Worm (Caenorhabditis elegans) whole organism, midembryonic: ENCODE measurements around the gene ctsa-1.2.

ENCODE experiments used
- cog-1 ChIP-seq: sonication (generic microtip); optimal IDR thresholded peaks from 2 replicates; lab custom pipeline; 2016; ENCODE audit warnings: missing genetic modification characterization, missing compliant biosample characterization
- med-1 ChIP-seq: sonication (generic microtip); optimal IDR thresholded peaks from 2 replicates; lab custom pipeline; 2017; ENCODE audit warnings: missing genetic modification characterization, mild to moderate bottlenecking, missing compliant biosample characterization, antibody characterized with exemption, missing genetic modification reagents; ENCODE audit not compliant: insufficient read depth
- ref-1 ChIP-seq: fragments of 200-800 bp; sonication (Bioruptor generic); conservative IDR thresholded peaks from 2 replicates; pipeline ENCODE4 v1.3.6; 2022; ENCODE audit warnings: missing genetic modification reagents, missing genetic modification characterization, missing compliant biosample characterization
- tab-1 ChIP-seq: fragments of 200-800 bp; sonication (Bioruptor generic); IDR thresholded peaks from 2 replicates; pipeline ENCODE4 v1.3.6; 2022; ENCODE audit warnings: missing genetic modification characterization, missing compliant biosample characterization
- ztf-29 ChIP-seq: fragments of 200-800 bp; sonication (Bioruptor generic); IDR thresholded peaks from 2 replicates; pipeline ENCODE4 v1.3.6; 2022; ENCODE audit warnings: missing genetic modification reagents, missing genetic modification characterization, missing compliant biosample characterization

DNA sequence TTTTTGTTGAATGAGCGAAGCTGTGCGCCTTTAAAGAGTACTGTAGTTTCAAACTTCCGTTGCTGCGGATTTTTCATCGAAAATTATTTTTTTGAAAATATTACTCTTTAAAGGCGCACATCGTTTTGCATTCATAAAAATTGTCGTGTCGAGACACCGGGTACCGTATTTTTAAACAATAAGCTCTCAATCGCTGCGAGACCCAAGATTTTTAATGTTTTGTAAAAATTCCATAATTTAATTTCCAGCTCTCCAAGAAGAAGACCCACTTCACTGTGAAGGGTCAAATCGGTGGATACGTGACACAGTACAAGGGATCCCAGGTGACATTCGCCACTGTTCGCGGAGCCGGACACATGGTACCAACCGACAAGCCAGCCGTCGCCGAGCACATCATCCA, 3.2 kb downstream of the ctsa-1.2 start:
- TF ChIP-seq ztf-29 (GFP tag; lab: Robert Waterston, UW): no peak
- no peak for TF ChIP-seq cog-1
- TF ChIP-seq med-1: no peak
- TF ChIP-seq tab-1: no peak
- TF ChIP-seq ref-1 (GFP tag; lab: Robert Waterston, UW): no peak
